Worm (Caenorhabditis elegans) whole organism, late embryonic: ENCODE results near the gene C09G5.13.

ENCODE experiments used
- ceh-48 ChIP-seq: sonication (generic microtip); optimal IDR thresholded peaks from 2 replicates; lab custom pipeline; 2016; ENCODE audit warnings: missing genetic modification characterization, inconsistent platforms, missing compliant biosample characterization
- sox-4 ChIP-seq: sonication (generic microtip); optimal IDR thresholded peaks from 2 replicates; lab custom pipeline; 2017; ENCODE audit warnings: mild to moderate bottlenecking, missing genetic modification characterization, inconsistent platforms, missing compliant biosample characterization

ce11 chrII:10675302-10675701 is 41.9 kb upstream of the C09G5.13 start, which contains the start of gene ptb-1:
- TF ChIP-seq ceh-48 (tag; lab: Kevin White, UChicago) (no peak), sox-4 (tag; lab: Kevin White, UChicago) (no peak)
